Fruit fly (Drosophila melanogaster) whole organism, pupa: ENCODE results near the gene CG45544.
A peak's percentile ranks its signal among the peaks of the same experiment; 100 is the strongest.

Experiments used
- CG4496 ChIP-seq: fragments of 200-800 bp; sonication (Bioruptor generic); IDR thresholded peaks from 3 replicates; pipeline ENCODE4 v1.3.6; 2022; ENCODE audit warnings: missing biosample characterization, missing genetic modification characterization
- CG8159 ChIP-seq: fragments of 200-800 bp; sonication (Bioruptor generic); optimal IDR thresholded peaks from 3 replicates; lab custom pipeline; 2018; ENCODE audit warnings: missing biosample characterization, mild to moderate bottlenecking, missing genetic modification characterization, moderate library complexity
- D1 ChIP-seq: fragments of 200-800 bp; sonication (Bioruptor generic); optimal IDR thresholded peaks from 2 replicates; lab custom pipeline; 2018; ENCODE audit warnings: missing biosample characterization, mild to moderate bottlenecking, missing genetic modification characterization, moderate library complexity
- EcR ChIP-seq: fragments of 200-800 bp; sonication (Bioruptor generic); optimal IDR thresholded peaks from 3 replicates; lab custom pipeline; 2019; ENCODE audit warnings: missing biosample characterization, missing genetic modification characterization, mild to moderate bottlenecking, moderate library complexity, missing genetic modification reagents
- fd96Ca ChIP-seq: fragments of 200-800 bp; sonication (Bioruptor generic); IDR thresholded peaks from 3 replicates; pipeline ENCODE4 v1.3.6; 2022; ENCODE audit warnings: missing biosample characterization, missing genetic modification characterization

DNA sequence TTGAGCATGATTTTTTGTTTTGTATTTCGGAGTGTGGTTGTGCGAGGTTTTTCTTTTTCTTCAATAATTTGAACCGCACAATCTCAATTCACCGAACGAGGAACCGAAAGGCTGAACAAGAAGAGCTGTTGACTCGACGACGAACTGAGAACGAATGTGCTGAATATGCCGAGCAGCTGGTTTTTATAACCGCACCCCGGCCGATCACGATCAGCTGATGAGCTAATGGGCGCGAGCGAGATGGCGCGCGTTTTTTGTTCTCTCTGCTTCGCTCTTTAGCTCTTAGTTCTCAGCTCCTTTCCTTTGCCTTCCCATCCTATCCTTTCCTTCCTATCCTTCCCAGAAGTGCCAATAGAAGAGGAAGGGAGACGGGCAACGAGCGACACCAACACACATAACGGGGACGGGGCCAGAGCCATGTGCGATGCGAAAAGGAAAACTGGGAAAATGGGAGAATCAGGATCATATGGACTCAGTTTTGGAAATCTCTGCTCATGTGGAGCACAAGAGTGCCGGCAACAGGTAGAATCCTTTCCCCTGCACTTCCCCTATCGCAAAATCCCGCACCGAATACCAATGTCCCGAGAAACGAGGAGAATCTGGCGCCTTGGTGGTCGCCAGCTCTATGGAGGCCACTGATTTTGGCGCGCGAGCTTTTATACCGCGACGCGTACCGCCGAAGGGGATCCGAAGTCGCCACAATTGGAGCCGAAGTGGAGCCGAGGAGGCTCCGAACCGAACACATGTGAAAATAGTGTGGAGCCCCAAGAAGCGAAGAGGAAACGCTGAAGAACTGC lies 921 bp upstream of the CG45544 start, which contains the start of gene stg:
- TF ChIP-seq CG8159 (no peak), fd96Ca (GFP tag; lab: Robert Waterston, UW) (no peak), D1 (no peak), CG4496 (GFP tag; lab: Robert Waterston, UW) (peak; percentile 35; the same call in 2 of the 3 replicates), EcR (GFP tag; lab: Kevin White, UChicago) (no peak)
